Fruit fly (Drosophila melanogaster) whole organism: Measurements from ENCODE around the gene CG5973.

Experiments
- CG8478 ChIP-seq: fragments of >200 bp; optimal IDR thresholded peaks from 2 replicates; lab custom pipeline; 2018; ENCODE audit warnings: inconsistent platforms
- Dll ChIP-seq: fragments of >200 bp; optimal IDR thresholded peaks from 2 replicates; lab custom pipeline; 2017
- EcR ChIP-seq, 2 experiments: fragments of >200 bp; optimal IDR thresholded peaks; 2 replicates each; lab custom pipeline; 2017; ENCODE audit warnings: missing biosample characterization in 2 of 2, missing genetic modification characterization in 2 of 2, missing genetic modification reagents in 2 of 2
- pan ChIP-seq: fragments of >200 bp; optimal IDR thresholded peaks from 2 replicates; lab custom pipeline; 2017
- usp ChIP-seq: fragments of >200 bp; optimal IDR thresholded peaks from 2 replicates; lab custom pipeline; 2017; ENCODE audit warnings: missing biosample characterization, missing genetic modification characterization, mixed read lengths

- TF ChIP-seq Dll (lab: Kevin White, UChicago) (no peak), usp (GFP tag; lab: Kevin White, UChicago) (no peak), CG8478 (lab: Kevin White, UChicago) (no peak), pan (lab: Kevin White, UChicago) (no peak), EcR (GFP tag; optimal IDR thresholded peaks at IDR 0.05; lab: Kevin White, UChicago) (peak in 1 of 2 experiments; percentile 64)
Observed at dm6 chr2L:7424907-7425689, 12.2 kb upstream of the CG5973 start.
